Worm (Caenorhabditis elegans): ENCODE data around the gene acs-17.

Gene acs-17

DNA sequence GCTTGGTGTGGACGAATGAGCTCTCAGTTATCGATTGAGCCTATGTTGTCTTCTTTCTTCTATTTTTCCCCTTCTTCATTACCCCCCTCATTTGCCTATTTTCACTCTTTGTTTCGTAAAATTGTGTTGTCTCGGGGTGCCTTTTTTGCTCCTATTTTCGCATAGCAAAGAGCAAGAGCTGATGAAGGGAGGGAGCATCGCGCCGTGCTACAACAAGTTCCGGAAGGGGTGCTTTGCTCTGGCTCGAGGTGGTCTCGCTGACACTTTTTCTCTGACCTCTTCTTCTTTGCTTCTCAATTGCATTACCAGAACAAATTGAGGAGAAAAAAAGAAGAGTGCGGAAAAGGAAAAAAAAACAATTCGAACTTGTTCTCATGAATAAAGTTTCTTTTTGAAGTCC, 48.3 kb downstream of the acs-17 start:
- TF ChIP-seq cnd-1 (tag; optimal IDR thresholded peaks at IDR 0.05) (no peak), mab-5 (tag; optimal IDR thresholded peaks at IDR 0.05) (no peak), pha-4 (tag; optimal IDR thresholded peaks at IDR 0.05) (no peak), mep-1 (tag; optimal IDR thresholded peaks at IDR 0.05) (peak; percentile 9), tbx-8 (GFP tag; optimal IDR thresholded peaks at IDR 0.05) (no peak), ceh-39 (tag; optimal IDR thresholded peaks at IDR 0.05) (no peak), nhr-76 (tag; optimal IDR thresholded peaks at IDR 0.05) (no peak), ces-1 (GFP tag; optimal IDR thresholded peaks at IDR 0.05) (peak; percentile 69), drap-1 (GFP tag; optimal IDR thresholded peaks at IDR 0.05) (no peak)

DNA sequence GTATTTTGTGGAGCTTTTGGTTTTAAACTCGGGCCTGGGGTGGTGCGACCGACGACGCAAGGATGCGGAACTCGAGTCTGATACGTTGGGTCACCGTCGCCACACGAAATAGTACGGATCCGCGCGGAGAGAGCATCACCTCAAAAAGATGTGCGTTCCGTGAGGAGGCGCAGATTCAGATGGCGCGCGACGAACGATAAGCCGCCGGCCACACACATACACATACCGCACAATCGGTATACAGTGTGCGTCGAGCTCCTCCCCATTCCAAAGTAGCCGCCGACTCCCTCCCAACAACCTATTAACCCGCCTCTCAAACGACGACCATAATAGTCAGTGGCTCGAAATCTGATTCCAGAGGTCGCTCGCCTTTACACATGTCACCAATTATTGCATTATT, 54.2 kb downstream of the acs-17 start, which contains the start of gene F49E10.2:
Gene F49E10.2 (plus strand): TSS at position 301 of the 400 bp plus-strand sequence.
- TF ChIP-seq nhr-28 (tag; optimal IDR thresholded peaks at IDR 0.05) = no peak
- no peak for TF ChIP-seq mab-5 (tag; optimal IDR thresholded peaks at IDR 0.05)
- no peak for TF ChIP-seq unc-39 (tag; optimal IDR thresholded peaks at IDR 0.05)
- no peak for TF ChIP-seq mep-1 (tag; optimal IDR thresholded peaks at IDR 0.05)
- TF ChIP-seq M03D4.4 (tag; optimal IDR thresholded peaks at IDR 0.05) = no peak
- no peak for TF ChIP-seq hlh-1 (tag; optimal IDR thresholded peaks at IDR 0.05)
- no peak for TF ChIP-seq nhr-76 (tag; optimal IDR thresholded peaks at IDR 0.05)
- TF ChIP-seq elt-1 (tag; optimal IDR thresholded peaks at IDR 0.05; ENCODE audit: borderline replicate concordance, insufficient read depth) = no peak
- no peak for TF ChIP-seq pha-4 (tag; optimal IDR thresholded peaks at IDR 0.05)
- TF ChIP-seq nhr-12 (tag; optimal IDR thresholded peaks at IDR 0.05) = no peak
- TF ChIP-seq ztf-11 (tag; optimal IDR thresholded peaks at IDR 0.05) = no peak
- no peak for TF ChIP-seq lin-13 (tag; optimal IDR thresholded peaks at IDR 0.05)
- TF ChIP-seq unc-62 (GFP tag; optimal IDR thresholded peaks at IDR 0.05) = no peak
- no peak for TF ChIP-seq ceh-39 (tag; optimal IDR thresholded peaks at IDR 0.05)
- TF ChIP-seq zip-8 (tag; optimal IDR thresholded peaks at IDR 0.05) = no peak
- no peak for TF ChIP-seq ceh-43 (GFP tag; optimal IDR thresholded peaks at IDR 0.05)
